Worm (Caenorhabditis elegans) whole organism, L3 larva: ENCODE measurements around the gene W02B3.4.

Experiments used
- ceh-28 ChIP-seq: fragments of 150-350 bp; optimal IDR thresholded peaks from 2 replicates; lab custom pipeline; 2014; ENCODE audit warnings: missing biosample characterization, missing genetic modification reagents, missing genetic modification characterization
- egl-5 ChIP-seq: fragments of 150-350 bp; optimal IDR thresholded peaks from 2 replicates; lab custom pipeline; 2017; ENCODE audit warnings: missing biosample characterization, missing genetic modification reagents, missing genetic modification characterization, inconsistent platforms
- nhr-12 ChIP-seq: fragments of 150-350 bp; optimal IDR thresholded peaks from 2 replicates; lab custom pipeline; 2014; ENCODE audit warnings: missing biosample characterization, missing genetic modification characterization
- nhr-237 ChIP-seq: fragments of 150-350 bp; optimal IDR thresholded peaks from 2 replicates; lab custom pipeline; 2014; ENCODE audit warnings: missing biosample characterization, missing genetic modification characterization

DNA sequence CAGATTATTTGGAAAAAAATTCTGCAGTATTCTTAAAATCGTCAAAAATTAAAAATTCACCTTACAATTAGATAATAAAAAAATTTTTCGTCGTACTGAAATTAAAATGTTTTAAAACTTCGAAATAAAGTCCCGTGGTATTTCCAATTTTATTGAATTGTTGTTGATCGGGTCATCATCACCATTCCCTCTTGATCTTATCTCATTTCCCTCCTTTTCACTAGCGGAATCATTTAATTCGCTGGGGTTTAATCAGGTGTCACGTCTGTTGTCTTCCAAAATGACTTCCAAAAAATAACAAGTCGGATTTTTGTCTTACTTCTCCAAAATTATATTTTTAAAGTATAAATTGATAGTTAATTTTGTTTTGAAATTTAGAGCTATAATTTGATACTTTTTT lies 26.6 kb downstream of the W02B3.4 start:
- TF ChIP-seq nhr-237 (tag; lab: Kevin White, UChicago) = no peak
- TF ChIP-seq ceh-28 (tag; lab: Kevin White, UChicago) = no peak
- TF ChIP-seq nhr-12 (tag; lab: Kevin White, UChicago) = no peak
- no peak for TF ChIP-seq egl-5
